Worm (Caenorhabditis elegans) whole organism, young adult: Measurements from ENCODE around the gene melo-3.

Experiments
- attf-5 ChIP-seq: fragments of 200-800 bp; sonication (Bioruptor generic); optimal IDR thresholded peaks from 2 replicates; lab custom pipeline; 2018; ENCODE audit warnings: mild to moderate bottlenecking, missing genetic modification characterization, missing compliant biosample characterization
- zfh-2 ChIP-seq: fragments of 200-800 bp; sonication (Bioruptor generic); conservative IDR thresholded peaks from 2 replicates; pipeline ENCODE4 v1.3.6; 2022; ENCODE audit warnings: missing genetic modification reagents, missing genetic modification characterization, missing compliant biosample characterization
- ztf-6 ChIP-seq: fragments of 200-800 bp; sonication (Bioruptor generic); IDR thresholded peaks from 2 replicates; pipeline ENCODE4 v1.3.6; 2022; ENCODE audit warnings: missing genetic modification reagents, missing genetic modification characterization, missing compliant biosample characterization

DNA sequence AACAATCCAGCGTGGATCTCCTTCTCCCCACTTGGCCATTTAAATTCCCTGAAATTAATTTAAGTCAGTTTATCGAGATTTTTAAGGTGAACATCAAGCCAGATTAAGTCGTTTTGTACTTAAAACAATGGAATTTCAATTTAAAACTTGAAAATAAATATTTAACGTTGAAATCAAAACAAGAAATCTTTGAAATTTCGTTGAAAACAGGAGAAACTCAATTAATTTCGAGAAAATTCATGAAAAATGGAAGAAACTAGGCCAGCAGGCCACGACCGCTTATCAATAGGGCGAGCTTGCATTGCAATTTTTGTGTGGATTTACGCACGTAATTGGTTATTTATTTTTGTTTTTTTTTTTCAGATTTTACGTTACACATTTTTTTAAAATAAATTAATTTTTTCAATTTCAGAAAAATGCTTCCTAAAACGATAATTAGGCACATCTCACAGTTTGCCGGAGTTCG lies 48.7 kb upstream of the melo-3 start, which contains the start of the genes ahsa-1 and C01G10.7:
- TF ChIP-seq ztf-6 (GFP tag; lab: Robert Waterston, UW) = peak; percentile 83
- no peak for TF ChIP-seq zfh-2 (GFP tag; lab: Robert Waterston, UW)
- TF ChIP-seq attf-5 = peak; percentile 93
